Worm (Caenorhabditis elegans) whole organism, mixed stage, embryonic: Measurements from ENCODE around the gene C50E3.15.

Source experiments
- ceh-43 ChIP-seq: fragments of 200-800 bp; sonication (Bioruptor generic); optimal IDR thresholded peaks from 2 replicates; lab custom pipeline; 2018; ENCODE audit warnings: mild to moderate bottlenecking, missing genetic modification characterization, moderate library complexity, missing compliant biosample characterization
- elt-3 ChIP-seq: fragments of 150-350 bp; optimal IDR thresholded peaks from 2 replicates; lab custom pipeline; 2014; ENCODE audit warnings: missing biosample characterization, missing genetic modification characterization
- ham-2 ChIP-seq: fragments of 200-800 bp; sonication (Bioruptor generic); optimal IDR thresholded peaks from 2 replicates; lab custom pipeline; 2018; ENCODE audit warnings: mild to moderate bottlenecking, missing genetic modification characterization, missing compliant biosample characterization
- lin-13 ChIP-seq: fragments of 150-350 bp; optimal IDR thresholded peaks from 2 replicates; lab custom pipeline; 2014; ENCODE audit warnings: missing biosample characterization, missing genetic modification characterization
- mep-1 ChIP-seq: fragments of 150-350 bp; optimal IDR thresholded peaks from 2 replicates; lab custom pipeline; 2017; ENCODE audit warnings: missing biosample characterization, missing genetic modification reagents, missing genetic modification characterization, inconsistent platforms
- nhr-12 ChIP-seq: fragments of 150-350 bp; optimal IDR thresholded peaks from 2 replicates; lab custom pipeline; 2014; ENCODE audit warnings: missing biosample characterization, missing genetic modification characterization
- nhr-237 ChIP-seq: fragments of 150-350 bp; optimal IDR thresholded peaks from 2 replicates; lab custom pipeline; 2014; ENCODE audit warnings: missing biosample characterization, missing genetic modification characterization
- nhr-76 ChIP-seq: sonication (generic microtip); optimal IDR thresholded peaks from 2 replicates; lab custom pipeline; 2017; ENCODE audit warnings: missing biosample characterization, missing genetic modification characterization
- unc-120 ChIP-seq: sonication (generic microtip); optimal IDR thresholded peaks from 2 replicates; lab custom pipeline; 2017; ENCODE audit warnings: missing genetic modification characterization, missing compliant biosample characterization; ENCODE audit not compliant: poor library complexity, severe bottlenecking
- unc-39 ChIP-seq: fragments of 150-350 bp; optimal IDR thresholded peaks from 2 replicates; lab custom pipeline; 2014; ENCODE audit warnings: missing biosample characterization, missing genetic modification characterization
- zip-8 ChIP-seq: fragments of 150-350 bp; optimal IDR thresholded peaks from 2 replicates; lab custom pipeline; 2014; ENCODE audit warnings: missing biosample characterization, missing genetic modification characterization
- ztf-11 ChIP-seq: fragments of 150-350 bp; optimal IDR thresholded peaks from 2 replicates; lab custom pipeline; 2014; ENCODE audit warnings: missing biosample characterization, missing genetic modification characterization

DNA sequence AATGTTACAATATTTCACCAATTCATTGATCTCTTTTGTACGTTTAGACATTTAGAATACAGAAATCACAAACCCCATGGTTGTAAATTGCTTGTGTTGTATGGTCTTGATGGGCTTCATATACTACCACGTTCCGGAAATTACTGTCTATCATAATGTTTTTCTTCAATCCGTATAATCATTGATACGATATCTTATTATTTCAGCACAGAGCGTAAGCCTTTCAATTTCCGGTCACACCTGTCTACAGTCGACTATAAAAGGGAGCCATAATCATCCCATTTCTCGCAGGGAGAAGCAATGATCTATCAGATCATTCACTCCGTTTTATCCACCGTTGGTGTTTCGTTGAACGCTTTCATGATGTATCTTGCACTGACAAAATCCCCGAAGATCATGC is 11.3 kb downstream of the C50E3.15 start, which contains the start of gene srd-30:
- TF ChIP-seq nhr-76 (tag; lab: Kevin White, UChicago) (no peak), nhr-237 (tag; lab: Kevin White, UChicago) (no peak), mep-1 (tag; lab: Kevin White, UChicago) (no peak), zip-8 (no peak), unc-120 (tag; lab: Kevin White, UChicago) (no peak), lin-13 (tag; lab: Kevin White, UChicago) (no peak), nhr-12 (no peak), elt-3 (tag; lab: Kevin White, UChicago) (no peak), unc-39 (no peak), ham-2 (no peak), ceh-43 (no peak), ztf-11 (no peak)
